Worm (Caenorhabditis elegans) whole organism, L1 larva: ENCODE data around the gene med-1.

Experiments
- ama-1 ChIP-seq: fragments of 150-350 bp; optimal IDR thresholded peaks from 2 replicates; lab custom pipeline; 2014
- egl-27 ChIP-seq, 2 experiments: fragments of 150-350 bp in 1 of 2; sonication (generic microtip); optimal IDR thresholded peaks; 3 replicates each; lab custom pipeline; 2017 to 2018; ENCODE audit warnings: missing biosample characterization in 2 of 2, missing genetic modification characterization in 2 of 2, missing genetic modification reagents in 2 of 2
- elt-3 ChIP-seq, 6 experiments: fragments of 150-350 bp in 1 of 6; sonication (generic microtip); optimal IDR thresholded peaks; 2 replicates each; lab custom pipeline; 2017 to 2018; ENCODE audit warnings: missing biosample characterization in 6 of 6, missing genetic modification characterization in 6 of 6, inconsistent platforms in 1 of 6
- lin-13 ChIP-seq: fragments of 150-350 bp; optimal IDR thresholded peaks from 2 replicates; lab custom pipeline; 2014; ENCODE audit warnings: missing biosample characterization, missing genetic modification reagents, missing genetic modification characterization
- mep-1 ChIP-seq: fragments of 150-350 bp; optimal IDR thresholded peaks from 2 replicates; lab custom pipeline; 2014; ENCODE audit warnings: missing biosample characterization, missing genetic modification characterization
- nhr-11 ChIP-seq: fragments of 150-350 bp; optimal IDR thresholded peaks from 2 replicates; lab custom pipeline; 2014; ENCODE audit warnings: missing biosample characterization, missing genetic modification characterization
- nhr-19 ChIP-seq: fragments of 200-800 bp; sonication (Bioruptor generic); conservative IDR thresholded peaks from 2 replicates; pipeline ENCODE4 v1.3.6; 2022; ENCODE audit warnings: missing genetic modification characterization, missing compliant biosample characterization
- skn-1 ChIP-seq: fragments of 150-350 bp; optimal IDR thresholded peaks from 2 replicates; lab custom pipeline; 2014; ENCODE audit warnings: missing biosample characterization, missing genetic modification characterization

ce11 chrX:12446572-12446971 lies 16.2 kb downstream of the med-1 start:
- no peak for TF ChIP-seq lin-13 (GFP tag; lab: Kevin White, UChicago)
- no peak for TF ChIP-seq nhr-11
- no peak for TF ChIP-seq skn-1 (tag; lab: Kevin White, UChicago)
- TF ChIP-seq mep-1 (tag; lab: Kevin White, UChicago) = no peak
- TF ChIP-seq ama-1 (lab: Kevin White, UChicago) = no peak
- TF ChIP-seq elt-3 (tag; optimal IDR thresholded peaks at IDR 0.05; lab: Kevin White, UChicago) = no peak
- TF ChIP-seq egl-27 (tag; optimal IDR thresholded peaks at IDR 0.05; lab: Kevin White, UChicago) = no peak
- TF ChIP-seq nhr-19 (GFP tag; lab: Robert Waterston, UW) = no peak
